Worm (Caenorhabditis elegans): ENCODE measurements around the gene F44E5.5.

Gene F44E5.5

ce11 chrII:11811241-11811640 is 51.8 kb downstream of the F44E5.5 start:
- TF ChIP-seq hmbx-1 (tag; optimal IDR thresholded peaks at IDR 0.05) (no peak), hmg-4 (GFP tag; optimal IDR thresholded peaks at IDR 0.05) (no peak), ceh-13 (GFP tag; optimal IDR thresholded peaks at IDR 0.05) (no peak), F13C5.2 (tag; optimal IDR thresholded peaks at IDR 0.05) (no peak), aly-1 (tag; optimal IDR thresholded peaks at IDR 0.05) (no peak), B0310.2 (tag; optimal IDR thresholded peaks at IDR 0.05) (no peak), ama-1 (optimal IDR thresholded peaks at IDR 0.05) (no peak), ceh-36 (tag; optimal IDR thresholded peaks at IDR 0.05) (no peak), hnd-1 (tag; optimal IDR thresholded peaks at IDR 0.05) (no peak), flt-1 (GFP tag; IDR thresholded peaks at IDR 0.05) (no peak)
